Worm (Caenorhabditis elegans): ENCODE data around the gene pab-2.

Gene pab-2

DNA sequence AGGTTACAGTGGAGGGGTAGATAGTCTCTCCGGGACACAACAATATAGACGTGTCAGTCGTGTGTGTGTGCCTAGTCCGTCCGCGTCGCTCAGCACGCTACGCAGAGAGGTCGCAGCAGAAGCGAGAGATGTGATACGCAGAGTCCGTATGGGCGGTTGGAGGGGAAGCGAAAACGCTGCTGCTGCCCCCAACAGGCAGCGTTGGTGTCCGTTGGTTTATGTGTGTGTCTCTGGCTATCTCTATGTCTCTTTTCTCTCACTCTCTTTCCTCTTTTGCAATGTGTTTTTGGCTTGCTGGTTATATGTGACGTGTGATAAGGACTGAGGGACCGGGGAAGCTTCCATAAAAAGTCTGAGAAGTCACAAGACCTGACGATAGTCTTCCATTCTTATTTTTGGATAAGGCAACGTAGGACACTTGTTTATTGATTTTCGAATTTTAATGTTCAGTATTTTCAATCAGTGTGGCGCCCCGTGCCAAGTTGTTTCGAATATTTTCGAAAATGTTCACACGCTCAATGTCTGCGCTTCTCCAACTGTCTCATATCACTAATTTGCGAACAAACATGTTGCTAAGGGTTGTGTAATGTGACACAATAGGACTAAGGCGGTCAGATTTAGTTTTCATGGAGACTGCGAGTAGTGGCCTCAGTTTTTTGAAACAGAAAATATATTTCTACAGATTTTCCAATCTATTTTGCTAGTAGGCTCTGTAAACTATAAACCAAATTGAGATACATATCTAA, at the start of gene pab-2:
TSS of gene pab-2 (minus strand) at position 69 of the 746 bp plus-strand sequence.
- TF ChIP-seq skn-1 (tag; optimal IDR thresholded peaks at IDR 0.05) = no peak
- TF ChIP-seq nhr-77 (tag; optimal IDR thresholded peaks at IDR 0.05) = no peak
- no peak for TF ChIP-seq ztf-11 (tag; optimal IDR thresholded peaks at IDR 0.05)
- no peak for TF ChIP-seq nhr-12 (tag; optimal IDR thresholded peaks at IDR 0.05)
- TF ChIP-seq elt-3 (tag; optimal IDR thresholded peaks at IDR 0.05) = no peak
- peak; percentile 45 for TF ChIP-seq sem-4 (tag; optimal IDR thresholded peaks at IDR 0.05)
- TF ChIP-seq unc-62 (GFP tag; optimal IDR thresholded peaks at IDR 0.05) = no peak
- no peak for TF ChIP-seq dmd-4 (tag; optimal IDR thresholded peaks at IDR 0.05)
- TF ChIP-seq ama-1 (optimal IDR thresholded peaks at IDR 0.05) = no peak
- TF ChIP-seq C34F6.9 (tag; optimal IDR thresholded peaks at IDR 0.05) = peak; percentile 77
- TF ChIP-seq nhr-23 (tag; optimal IDR thresholded peaks at IDR 0.05) = no peak
- TF ChIP-seq ceh-16 (tag; optimal IDR thresholded peaks at IDR 0.05) = peak; percentile 45
- peak; percentile 12 for TF ChIP-seq elt-1 (tag; optimal IDR thresholded peaks at IDR 0.05)
- TF ChIP-seq zag-1 (tag; optimal IDR thresholded peaks at IDR 0.05) = peak; percentile 81
- no peak for TF ChIP-seq ztf-1 (GFP tag; conservative IDR thresholded peaks at IDR 0.05)
- peak; percentile 92 for TF ChIP-seq F13H6.1 (tag; optimal IDR thresholded peaks at IDR 0.05)
- TF ChIP-seq lin-13 (GFP tag; optimal IDR thresholded peaks at IDR 0.05) = peak; percentile 25
- no peak for TF ChIP-seq aly-2 (tag; optimal IDR thresholded peaks at IDR 0.05)
- peak; percentile 61 for TF ChIP-seq snpc-4 (tag; optimal IDR thresholded peaks at IDR 0.05)
- TF ChIP-seq crh-2 (tag; optimal IDR thresholded peaks at IDR 0.05) = peak; percentile 83
- TF ChIP-seq nhr-237 (tag; optimal IDR thresholded peaks at IDR 0.05) = no peak
- no peak for TF ChIP-seq R02D3.7 (tag; optimal IDR thresholded peaks at IDR 0.05)
- peak; percentile 36 for TF ChIP-seq ceh-82 (tag; optimal IDR thresholded peaks at IDR 0.05)
- peak; percentile 74 for TF ChIP-seq mab-5 (tag; optimal IDR thresholded peaks at IDR 0.05)
- TF ChIP-seq alr-1 (tag; optimal IDR thresholded peaks at IDR 0.05) = no peak
- peak; percentile 54 for TF ChIP-seq blmp-1 (tag; optimal IDR thresholded peaks at IDR 0.05; ENCODE audit: insufficient read depth)
- no peak for TF ChIP-seq peb-1 (tag; optimal IDR thresholded peaks at IDR 0.05)
- TF ChIP-seq nhr-11 (tag; optimal IDR thresholded peaks at IDR 0.05) = no peak
- TF ChIP-seq nhr-21 (tag; optimal IDR thresholded peaks at IDR 0.05) = peak; percentile 81
- no peak for TF ChIP-seq mbf-1 (tag; optimal IDR thresholded peaks at IDR 0.05)
- peak; percentile 43 for TF ChIP-seq nhr-6 (tag; optimal IDR thresholded peaks at IDR 0.05)
- peak; percentile 73 for TF ChIP-seq Y55F3AM.14 (GFP tag; optimal IDR thresholded peaks at IDR 0.05)
- TF ChIP-seq lin-11 (tag; optimal IDR thresholded peaks at IDR 0.05) = peak; percentile 43
- TF ChIP-seq unc-39 (tag; optimal IDR thresholded peaks at IDR 0.05) = no peak
- TF ChIP-seq nhr-10 (tag; optimal IDR thresholded peaks at IDR 0.05) = no peak
- peak; percentile 89 for TF ChIP-seq fos-1 (tag; optimal IDR thresholded peaks at IDR 0.05)
- TF ChIP-seq ZK546.5 (tag; optimal IDR thresholded peaks at IDR 0.05) = no peak
- peak; percentile 55 for TF ChIP-seq nhr-25 (tag; optimal IDR thresholded peaks at IDR 0.05)
- peak; percentile 77 for TF ChIP-seq egl-27 (tag; optimal IDR thresholded peaks at IDR 0.05)
- peak; percentile 79 for TF ChIP-seq nhr-129 (tag; optimal IDR thresholded peaks at IDR 0.05)
- TF ChIP-seq gmeb-1 (tag; optimal IDR thresholded peaks at IDR 0.05) = peak; percentile 53
- peak; percentile 81 for TF ChIP-seq unc-55 (GFP tag; optimal IDR thresholded peaks at IDR 0.05)
- TF ChIP-seq sma-3 (GFP tag; optimal IDR thresholded peaks at IDR 0.05) = peak; percentile 82
- TF ChIP-seq sma-9 (GFP tag; optimal IDR thresholded peaks at IDR 0.05) = peak; percentile 87
- no peak for TF ChIP-seq sma-9 (tag; optimal IDR thresholded peaks at IDR 0.05)
- TF ChIP-seq lin-39 (tag; optimal IDR thresholded peaks at IDR 0.05) = no peak
- no peak for TF ChIP-seq ztf-4 (tag; optimal IDR thresholded peaks at IDR 0.05)
- peak; percentile 4 to 70 for TF ChIP-seq lsy-2 (tag; optimal IDR thresholded peaks at IDR 0.05)
- TF ChIP-seq mdl-1 (tag; optimal IDR thresholded peaks at IDR 0.05) = peak; percentile 59 to 70

All from whole organism, L2 larva.